Fruit fly (Drosophila melanogaster) whole organism, embryonic: ENCODE data around the gene RNF220.

ENCODE experiments used
- Atf3 ChIP-seq: fragments of 200-800 bp; sonication (Bioruptor generic); optimal IDR thresholded peaks from 3 replicates; lab custom pipeline; 2016; ENCODE audit warnings: missing biosample characterization, missing genetic modification characterization
- CG15011 ChIP-seq: fragments of 200-800 bp; sonication (Bioruptor generic); optimal IDR thresholded peaks from 3 replicates; lab custom pipeline; 2018; ENCODE audit warnings: missing biosample characterization, mild to moderate bottlenecking, missing genetic modification characterization
- CG17802 ChIP-seq: fragments of 200-800 bp; sonication (Bioruptor generic); optimal IDR thresholded peaks from 2 replicates; lab custom pipeline; 2018; ENCODE audit warnings: missing biosample characterization, mild to moderate bottlenecking, missing genetic modification characterization, moderate library complexity
- CG4360 ChIP-seq: fragments of 200-800 bp; sonication (Bioruptor generic); IDR thresholded peaks from 2 replicates; pipeline ENCODE4 v1.3.6; 2022; ENCODE audit warnings: missing biosample characterization, missing genetic modification characterization
- CG4707 ChIP-seq: fragments of 200-800 bp; sonication (Bioruptor generic); optimal IDR thresholded peaks from 2 replicates; lab custom pipeline; 2018; ENCODE audit warnings: missing biosample characterization, mild to moderate bottlenecking, missing genetic modification characterization, moderate library complexity
- CG6654 ChIP-seq: fragments of 200-800 bp; sonication (Bioruptor generic); optimal IDR thresholded peaks from 2 replicates; lab custom pipeline; 2017; ENCODE audit warnings: missing biosample characterization, mild to moderate bottlenecking, missing genetic modification characterization
- CG7556 ChIP-seq: fragments of 200-800 bp; sonication (Bioruptor generic); optimal IDR thresholded peaks from 2 replicates; lab custom pipeline; 2017; ENCODE audit warnings: missing biosample characterization, mild to moderate bottlenecking, missing genetic modification characterization
- Ets97D ChIP-seq: fragments of 200-800 bp; sonication (Bioruptor generic); optimal IDR thresholded peaks from 3 replicates; lab custom pipeline; 2016; ENCODE audit warnings: missing biosample characterization, missing genetic modification characterization
- Nf-YA ChIP-seq: fragments of 200-800 bp; sonication (Bioruptor generic); IDR thresholded peaks from 2 replicates; pipeline ENCODE4 v1.3.6; 2022; ENCODE audit warnings: missing biosample characterization, missing genetic modification characterization
- Rx ChIP-seq: fragments of 200-800 bp; sonication (Bioruptor generic); IDR thresholded peaks from 2 replicates; pipeline ENCODE4 v1.3.6; 2022; ENCODE audit warnings: missing biosample characterization, missing genetic modification characterization
- dpn ChIP-seq, 2 experiments: fragments of 200-800 bp; sonication (Bioruptor generic); optimal IDR thresholded peaks; 3 replicates each; lab custom pipeline; 2016; ENCODE audit warnings: missing biosample characterization in 2 of 2, missing genetic modification characterization in 2 of 2
- gro ChIP-seq: fragments of 200-800 bp; sonication (Bioruptor generic); optimal IDR thresholded peaks from 2 replicates; lab custom pipeline; 2016; ENCODE audit warnings: missing biosample characterization, missing genetic modification characterization
- h ChIP-seq: fragments of >200 bp; optimal IDR thresholded peaks from 2 replicates; lab custom pipeline; 2017

DNA sequence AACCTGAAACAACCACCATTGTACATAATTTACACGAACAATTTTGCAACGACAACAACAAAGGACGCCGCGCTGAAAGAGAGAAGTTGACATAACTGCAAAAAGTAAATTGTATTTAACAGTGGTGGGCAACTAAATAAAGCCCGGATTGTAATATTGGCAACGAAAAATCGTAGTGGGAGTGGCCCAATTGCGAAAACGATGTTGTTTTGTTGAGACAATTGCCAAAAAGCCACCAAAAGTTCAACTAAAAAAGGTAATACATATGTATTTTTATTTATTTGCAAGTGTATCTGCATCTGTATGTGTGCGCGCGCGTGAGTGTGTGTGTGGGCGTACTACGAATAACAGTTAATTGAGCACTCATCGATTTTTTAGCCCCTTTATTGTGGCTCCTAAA is 24.9 kb upstream of the RNF220 start:
- no peak for TF ChIP-seq dpn (GFP tag; optimal IDR thresholded peaks at IDR 0.05; lab: Kevin White, UChicago)
- TF ChIP-seq Atf3 (GFP tag; lab: Kevin White, UChicago) = no peak
- TF ChIP-seq CG7556 (GFP tag; lab: Kevin White, UChicago) = no peak
- TF ChIP-seq Nf-YA (GFP tag; lab: Robert Waterston, UW) = no peak
- TF ChIP-seq CG17802 (tag; lab: Kevin White, UChicago) = no peak
- TF ChIP-seq CG4707 (GFP tag; lab: Kevin White, UChicago) = no peak
- no peak for TF ChIP-seq CG15011 (GFP tag; lab: Kevin White, UChicago)
- TF ChIP-seq Ets97D = no peak
- TF ChIP-seq gro (GFP tag; lab: Kevin White, UChicago) = no peak
- TF ChIP-seq Rx (GFP tag; lab: Robert Waterston, UW) = no peak
- no peak for TF ChIP-seq CG6654 (GFP tag; lab: Kevin White, UChicago)
- TF ChIP-seq CG4360 = no peak
- TF ChIP-seq h = no peak
